Fruit fly (Drosophila melanogaster) whole organism: Measurements from ENCODE around the gene Ir85a.
A peak's percentile ranks its signal among the peaks of the same experiment; 100 is the strongest.

Source experiments
- CG8478 ChIP-seq: fragments of >200 bp; optimal IDR thresholded peaks from 2 replicates; lab custom pipeline; 2018; ENCODE audit warnings: inconsistent platforms
- Dll ChIP-seq: fragments of >200 bp; optimal IDR thresholded peaks from 2 replicates; lab custom pipeline; 2017
- EcR ChIP-seq, 2 experiments: fragments of >200 bp; optimal IDR thresholded peaks; 2 replicates each; lab custom pipeline; 2017; ENCODE audit warnings: missing biosample characterization in 2 of 2, missing genetic modification characterization in 2 of 2, missing genetic modification reagents in 2 of 2
- pan ChIP-seq: fragments of >200 bp; optimal IDR thresholded peaks from 2 replicates; lab custom pipeline; 2017
- psq ChIP-seq: fragments of >200 bp; optimal IDR thresholded peaks from 2 replicates; lab custom pipeline; 2017
- usp ChIP-seq: fragments of >200 bp; optimal IDR thresholded peaks from 2 replicates; lab custom pipeline; 2017; ENCODE audit warnings: missing biosample characterization, missing genetic modification characterization, mixed read lengths

The Ir85a gene

dm6 chr3R:8794384-8794783 lies at the start of gene Ir85a:
Ir85a (plus strand) TSS chr3R:8794684.
- TF ChIP-seq psq (lab: Kevin White, UChicago) (no peak), CG8478 (no peak), Dll (lab: Kevin White, UChicago) (no peak), pan (lab: Kevin White, UChicago) (no peak), usp (GFP tag; lab: Kevin White, UChicago) (no peak), EcR (GFP tag; optimal IDR thresholded peaks at IDR 0.05; lab: Kevin White, UChicago) (no peak)

dm6 chr3R:8746354-8746753 lies 48.1 kb upstream of the Ir85a start:
- TF ChIP-seq EcR (GFP tag; optimal IDR thresholded peaks at IDR 0.05; lab: Kevin White, UChicago) (no peak), pan (lab: Kevin White, UChicago) (no peak), psq (lab: Kevin White, UChicago) (no peak), Dll (lab: Kevin White, UChicago) (no peak), CG8478 (no peak), usp (GFP tag; lab: Kevin White, UChicago) (no peak)

- TF ChIP-seq EcR (GFP tag; optimal IDR thresholded peaks at IDR 0.05; lab: Kevin White, UChicago) (no peak), CG8478 (no peak), pan (lab: Kevin White, UChicago) (no peak), usp (GFP tag; lab: Kevin White, UChicago) (no peak), Dll (lab: Kevin White, UChicago) (no peak), psq (lab: Kevin White, UChicago) (no peak)
Observed at dm6 chr3R:8747134-8747870, 47.2 kb upstream of the Ir85a start, which contains the start of the genes CG9801 and Nasp. CG9801 (minus strand) TSS chr3R:8747675. Nasp (plus strand) TSS chr3R:8747798.

dm6 chr3R:8747871-8748775 lies 46.4 kb upstream of the Ir85a start:
- TF ChIP-seq pan (lab: Kevin White, UChicago), result no peak
- peak; percentile 66 to 75 for TF ChIP-seq EcR (GFP tag; optimal IDR thresholded peaks at IDR 0.05; lab: Kevin White, UChicago)

DNA sequence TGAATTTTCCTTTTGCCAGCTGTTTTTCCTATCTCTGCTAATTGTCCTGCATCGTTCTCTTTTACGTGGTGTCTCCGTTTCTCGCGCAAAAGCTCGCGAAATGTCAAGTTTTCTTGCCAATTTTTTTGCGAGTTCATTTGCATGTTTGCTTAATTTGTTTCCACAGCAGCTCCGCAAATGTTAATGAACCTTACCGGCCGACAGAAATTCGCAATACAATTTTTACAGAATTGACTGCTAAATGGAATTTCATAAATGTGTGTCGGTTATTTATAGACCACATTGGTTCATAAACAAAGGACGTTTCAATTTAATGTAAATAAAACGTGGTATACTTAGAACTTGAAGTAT lies 45.7 kb upstream of the Ir85a start:
- no peak for TF ChIP-seq Dll (lab: Kevin White, UChicago)
- no peak for TF ChIP-seq usp (GFP tag; lab: Kevin White, UChicago)
- no peak for TF ChIP-seq psq (lab: Kevin White, UChicago)
- no peak for TF ChIP-seq CG8478
- TF ChIP-seq EcR (GFP tag; optimal IDR thresholded peaks at IDR 0.05; lab: Kevin White, UChicago), result no peak
- TF ChIP-seq pan (lab: Kevin White, UChicago), result no peak

DNA sequence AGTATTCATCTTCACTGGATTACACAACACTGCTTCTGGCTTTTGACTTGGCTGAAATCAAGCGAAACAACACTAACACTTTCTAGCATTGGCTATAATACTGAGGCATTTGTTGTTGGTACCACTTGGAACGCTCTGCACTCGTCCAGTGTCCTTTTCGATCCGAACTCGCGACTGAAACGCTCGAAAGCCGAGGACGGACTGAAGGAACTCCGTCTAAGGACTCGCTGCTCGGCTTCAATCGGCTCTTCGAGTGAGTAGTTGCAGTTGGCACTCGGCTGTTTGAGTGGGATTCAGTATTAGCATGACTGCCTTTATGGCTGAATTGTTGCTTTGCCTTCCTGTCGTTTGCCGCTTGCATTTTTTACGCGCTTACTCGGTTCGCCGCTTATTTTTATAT lies 26.5 kb upstream of the Ir85a start, which contains the start of the genes CG34135 and CG11768:
Gene CG34135, minus strand, starts transcription at position 194 of the 400 bp plus-strand sequence.
Gene CG11768, minus strand, starts transcription at position 203 of the 400 bp plus-strand sequence.
- no peak for TF ChIP-seq Dll (lab: Kevin White, UChicago)
- TF ChIP-seq psq (lab: Kevin White, UChicago), result no peak
- no peak for TF ChIP-seq pan (lab: Kevin White, UChicago)
- no peak for TF ChIP-seq CG8478
- TF ChIP-seq usp (GFP tag; lab: Kevin White, UChicago), result no peak

- TF ChIP-seq pan (lab: Kevin White, UChicago), result no peak
- no peak for TF ChIP-seq CG8478
- TF ChIP-seq Dll (lab: Kevin White, UChicago), result no peak
- no peak for TF ChIP-seq usp (GFP tag; lab: Kevin White, UChicago)
- no peak for TF ChIP-seq psq (lab: Kevin White, UChicago)
- TF ChIP-seq EcR (GFP tag; optimal IDR thresholded peaks at IDR 0.05; lab: Kevin White, UChicago), result no peak
Observed at dm6 chr3R:8769094-8769493, 25.4 kb upstream of the Ir85a start, which contains the start of gene CG8236. CG8236 (plus strand) TSS chr3R:8769394.

dm6 chr3R:8772591-8772990 lies 21.9 kb upstream of the Ir85a start, which contains the start of gene CG13318:
CG13318 (minus strand) TSS chr3R:8772691.
- no peak for TF ChIP-seq pan (lab: Kevin White, UChicago)
- no peak for TF ChIP-seq usp (GFP tag; lab: Kevin White, UChicago)
- TF ChIP-seq psq (lab: Kevin White, UChicago), result no peak
- TF ChIP-seq CG8478, result no peak
- TF ChIP-seq Dll (lab: Kevin White, UChicago), result no peak
- no peak for TF ChIP-seq EcR (GFP tag; optimal IDR thresholded peaks at IDR 0.05; lab: Kevin White, UChicago)

DNA sequence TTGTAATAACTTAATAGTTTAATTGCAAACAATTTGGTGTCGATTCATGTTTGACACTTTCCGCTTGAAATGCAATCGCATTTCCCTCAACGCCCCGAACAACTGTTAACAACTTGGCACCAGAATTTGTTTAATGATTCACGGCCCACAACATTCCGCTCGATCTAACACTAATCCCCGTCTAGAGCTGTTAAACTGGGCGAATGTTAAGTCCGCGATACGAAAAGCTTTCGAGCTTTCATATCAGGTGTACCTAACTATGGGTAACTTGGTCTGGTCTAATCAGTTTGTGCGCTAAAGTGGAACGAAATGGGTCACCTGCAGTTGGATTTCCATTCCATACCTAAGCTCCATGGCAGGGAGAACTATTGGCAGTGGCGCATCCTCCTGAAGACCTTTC lies 21.3 kb upstream of the Ir85a start, which contains the start of gene CG34301:
Gene CG34301, plus strand, starts transcription at position 301 of the 400 bp plus-strand sequence.
- TF ChIP-seq usp (GFP tag; lab: Kevin White, UChicago), result no peak
- TF ChIP-seq Dll (lab: Kevin White, UChicago), result no peak
- TF ChIP-seq pan (lab: Kevin White, UChicago), result no peak
- no peak for TF ChIP-seq EcR (GFP tag; optimal IDR thresholded peaks at IDR 0.05; lab: Kevin White, UChicago)
- no peak for TF ChIP-seq psq (lab: Kevin White, UChicago)
- no peak for TF ChIP-seq CG8478

dm6 chr3R:8779823-8780222 lies 14.7 kb upstream of the Ir85a start, which contains the start of gene CG33191:
CG33191 (minus strand) TSS chr3R:8779923.
- no peak for TF ChIP-seq usp (GFP tag; lab: Kevin White, UChicago)
- no peak for TF ChIP-seq CG8478
- no peak for TF ChIP-seq psq (lab: Kevin White, UChicago)
- no peak for TF ChIP-seq Dll (lab: Kevin White, UChicago)
- no peak for TF ChIP-seq EcR (GFP tag; optimal IDR thresholded peaks at IDR 0.05; lab: Kevin White, UChicago)
- TF ChIP-seq pan (lab: Kevin White, UChicago), result no peak

DNA sequence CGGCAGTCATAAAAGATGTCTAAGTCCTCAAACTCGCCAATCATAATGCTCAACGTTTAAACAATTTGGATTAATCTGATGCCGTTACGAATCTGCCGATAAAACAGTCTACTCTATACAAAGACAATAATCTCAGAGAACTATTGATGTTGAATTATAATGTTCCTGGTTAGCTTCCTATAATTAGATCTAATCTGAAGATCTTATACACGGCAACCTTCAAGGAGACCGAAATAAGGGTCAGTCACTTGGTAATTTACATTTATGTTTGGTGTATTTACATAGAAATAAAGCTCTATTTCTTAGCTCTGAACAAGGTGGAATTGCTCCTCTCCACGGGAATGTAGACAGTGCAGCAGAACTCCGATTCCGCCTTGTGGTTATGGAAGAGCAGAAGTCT lies 13.8 kb upstream of the Ir85a start, which contains the start of gene CG33189:
Gene CG33189, minus strand, starts transcription at position 101 of the 400 bp plus-strand sequence.
- TF ChIP-seq Dll (lab: Kevin White, UChicago) (no peak), usp (GFP tag; lab: Kevin White, UChicago) (no peak), psq (lab: Kevin White, UChicago) (no peak)
